Worm (Caenorhabditis elegans) whole organism, L4 larva: ENCODE results near the gene jun-1.

Source experiments
- F26F4.8 ChIP-seq: fragments of 200-800 bp; sonication (Bioruptor generic); conservative IDR thresholded peaks from 2 replicates; pipeline ENCODE4 v1.3.6; 2022; ENCODE audit warnings: missing genetic modification characterization, missing compliant biosample characterization
- Y5F2A.4 ChIP-seq: fragments of 200-800 bp; sonication (Bioruptor generic); optimal IDR thresholded peaks from 2 replicates; lab custom pipeline; 2018; ENCODE audit warnings: mild to moderate bottlenecking, missing genetic modification characterization, missing compliant biosample characterization
- Y75B8A.6 ChIP-seq: fragments of 200-800 bp; sonication (Bioruptor generic); IDR thresholded peaks from 2 replicates; pipeline ENCODE4 v1.3.6; 2022; ENCODE audit warnings: missing genetic modification reagents, missing genetic modification characterization, missing compliant biosample characterization
- ZK546.5 ChIP-seq, 2 experiments: sonication (generic microtip); optimal IDR thresholded peaks; 2 replicates each; lab custom pipeline; 2017; ENCODE audit warnings: missing biosample characterization in 2 of 2, missing genetic modification characterization in 2 of 2
- ceh-20 ChIP-seq: fragments of 200-800 bp; sonication (Bioruptor generic); IDR thresholded peaks from 2 replicates; pipeline ENCODE4 v1.3.6; 2022; ENCODE audit warnings: missing genetic modification reagents, missing genetic modification characterization, missing compliant biosample characterization
- ceh-28 ChIP-seq: fragments of 150-350 bp; optimal IDR thresholded peaks from 2 replicates; lab custom pipeline; 2014; ENCODE audit warnings: missing biosample characterization, missing genetic modification reagents, missing genetic modification characterization
- ceh-44 ChIP-seq: fragments of 200-800 bp; sonication (Bioruptor generic); IDR thresholded peaks from 2 replicates; pipeline ENCODE4 v1.3.6; 2022; ENCODE audit warnings: missing genetic modification reagents, missing genetic modification characterization, missing compliant biosample characterization
- cey-2 ChIP-seq: sonication (generic microtip); optimal IDR thresholded peaks from 3 replicates; lab custom pipeline; 2017; ENCODE audit warnings: missing genetic modification characterization, mild to moderate bottlenecking, missing compliant biosample characterization, antibody characterized with exemption, borderline replicate concordance; ENCODE audit not compliant: insufficient read depth
- ctbp-1 ChIP-seq: fragments of 200-800 bp; sonication (Bioruptor generic); IDR thresholded peaks from 2 replicates; pipeline ENCODE4 v1.3.6; 2022; ENCODE audit warnings: missing genetic modification reagents, missing genetic modification characterization, missing compliant biosample characterization
- daf-16 ChIP-seq, 3 experiments: sonication (generic microtip); optimal IDR thresholded peaks; 2 replicates each; lab custom pipeline; 2016 to 2017; ENCODE audit warnings: missing genetic modification characterization in 3 of 3, missing genetic modification reagents in 3 of 3, mild to moderate bottlenecking in 2 of 3, missing compliant biosample characterization in 2 of 3, missing biosample characterization in 1 of 3, moderate library complexity in 1 of 3
- dpl-1 ChIP-seq: fragments of 150-350 bp; optimal IDR thresholded peaks from 2 replicates; lab custom pipeline; 2014; ENCODE audit warnings: missing biosample characterization, missing genetic modification reagents, missing genetic modification characterization
- fkh-10 ChIP-seq: fragments of 150-350 bp; optimal IDR thresholded peaks from 2 replicates; lab custom pipeline; 2014; ENCODE audit warnings: missing biosample characterization, missing genetic modification reagents, missing genetic modification characterization
- hlh-30 ChIP-seq: sonication (generic microtip); optimal IDR thresholded peaks from 2 replicates; lab custom pipeline; 2017; ENCODE audit warnings: antibody characterized with exemption, mild to moderate bottlenecking, missing genetic modification characterization, missing compliant biosample characterization; ENCODE audit not compliant: insufficient read depth
- hmg-1.1 ChIP-seq: fragments of 200-800 bp; sonication (Bioruptor generic); IDR thresholded peaks from 2 replicates; pipeline ENCODE4 v1.3.6; 2022; ENCODE audit warnings: missing genetic modification reagents, missing genetic modification characterization, missing compliant biosample characterization
- jun-1 ChIP-seq: fragments of 150-350 bp; optimal IDR thresholded peaks from 2 replicates; lab custom pipeline; 2014; ENCODE audit warnings: missing biosample characterization, missing genetic modification reagents, missing genetic modification characterization
- lin-1 ChIP-seq: fragments of 200-800 bp; sonication (Bioruptor generic); IDR thresholded peaks from 2 replicates; pipeline ENCODE4 v1.3.6; 2022; ENCODE audit warnings: missing genetic modification reagents, missing genetic modification characterization, missing compliant biosample characterization
- lin-13 ChIP-seq: fragments of 150-350 bp; optimal IDR thresholded peaks from 2 replicates; lab custom pipeline; 2014; ENCODE audit warnings: missing biosample characterization, missing genetic modification reagents, missing genetic modification characterization
- lin-38 ChIP-seq: fragments of 200-800 bp; sonication (Bioruptor generic); IDR thresholded peaks from 2 replicates; pipeline ENCODE4 v1.3.6; 2022; ENCODE audit warnings: missing genetic modification reagents, missing genetic modification characterization, missing compliant biosample characterization
- lsy-2 ChIP-seq, 2 experiments: fragments of 150-350 bp in 1 of 2; sonication (generic microtip) in 1 of 2; optimal IDR thresholded peaks; 2 replicates each; lab custom pipeline; 2014 to 2017; ENCODE audit warnings: missing biosample characterization in 2 of 2, missing genetic modification characterization in 2 of 2
- mdl-1 ChIP-seq, 2 experiments: fragments of 150-350 bp in 1 of 2; sonication (generic microtip) in 1 of 2; optimal IDR thresholded peaks; 2 replicates each; lab custom pipeline; 2014 to 2017; ENCODE audit warnings: missing biosample characterization in 2 of 2, missing genetic modification characterization in 2 of 2
- mdt-29 ChIP-seq: fragments of 200-800 bp; sonication (Bioruptor generic); IDR thresholded peaks from 2 replicates; pipeline ENCODE4 v1.3.6; 2022; ENCODE audit warnings: missing genetic modification reagents, missing genetic modification characterization, missing compliant biosample characterization
- mep-1 ChIP-seq: fragments of 150-350 bp; sonication (generic microtip); optimal IDR thresholded peaks from 3 replicates; lab custom pipeline; 2014; ENCODE audit warnings: missing biosample characterization, missing genetic modification characterization
- mxl-3 ChIP-seq: fragments of 200-800 bp; sonication (Bioruptor generic); optimal IDR thresholded peaks from 2 replicates; lab custom pipeline; 2018; ENCODE audit warnings: mild to moderate bottlenecking, missing genetic modification characterization, missing compliant biosample characterization
- nhr-111 ChIP-seq: fragments of 200-800 bp; sonication (Bioruptor generic); optimal IDR thresholded peaks from 2 replicates; lab custom pipeline; 2018; ENCODE audit warnings: mild to moderate bottlenecking, missing genetic modification characterization, missing compliant biosample characterization
- nhr-28 ChIP-seq: fragments of 150-350 bp; optimal IDR thresholded peaks from 2 replicates; lab custom pipeline; 2014; ENCODE audit warnings: missing biosample characterization, missing genetic modification characterization
- nhr-41 ChIP-seq: fragments of 200-800 bp; sonication (Bioruptor generic); IDR thresholded peaks from 2 replicates; pipeline ENCODE4 v1.3.6; 2022; ENCODE audit warnings: missing genetic modification reagents, missing genetic modification characterization, missing compliant biosample characterization
- nhr-48 ChIP-seq: sonication (generic microtip); optimal IDR thresholded peaks from 2 replicates; lab custom pipeline; 2016; ENCODE audit warnings: mild to moderate bottlenecking, missing genetic modification characterization, missing compliant biosample characterization
- nhr-6 ChIP-seq: fragments of 150-350 bp; optimal IDR thresholded peaks from 2 replicates; lab custom pipeline; 2014; ENCODE audit warnings: missing biosample characterization, missing genetic modification characterization
- pha-4 ChIP-seq, 2 experiments: fragments of 150-350 bp in 1 of 2; fragments of 200-800 bp in 1 of 2; sonication (Bioruptor generic) in 1 of 2; IDR thresholded peaks in 1 of 2; optimal IDR thresholded peaks in 1 of 2; 2 replicates each; pipeline versions ENCODE4 v1.3.6 to Lab custom; 2014 to 2022; ENCODE audit warnings: missing genetic modification characterization in 2 of 2, missing genetic modification reagents in 2 of 2, missing biosample characterization in 1 of 2, missing compliant biosample characterization in 1 of 2
- rbr-2 ChIP-seq: sonication (generic microtip); optimal IDR thresholded peaks from 2 replicates; lab custom pipeline; 2016; ENCODE audit warnings: missing genotype, missing genetic modification characterization, missing compliant biosample characterization
- snpc-4 ChIP-seq: fragments of 150-350 bp; optimal IDR thresholded peaks from 2 replicates; lab custom pipeline; 2014; ENCODE audit warnings: missing biosample characterization, missing genetic modification characterization
- spr-1 ChIP-seq: sonication (generic microtip); optimal IDR thresholded peaks from 2 replicates; lab custom pipeline; 2016; ENCODE audit warnings: mild to moderate bottlenecking, missing genetic modification characterization, missing compliant biosample characterization
- spr-3 ChIP-seq: fragments of 200-800 bp; sonication (Bioruptor generic); optimal IDR thresholded peaks from 2 replicates; lab custom pipeline; 2018; ENCODE audit warnings: mild to moderate bottlenecking, missing genetic modification characterization, missing compliant biosample characterization
- unc-62 ChIP-seq, 3 experiments: fragments of 150-350 bp in 1 of 3; sonication (generic microtip); optimal IDR thresholded peaks in 2 of 3; peaks in 1 of 3; 1 replicate in 1 of 3; 2 replicates in 2 of 3; lab custom pipeline; 2014 to 2017; ENCODE audit warnings: missing biosample characterization in 3 of 3, missing genetic modification characterization in 3 of 3, missing genetic modification reagents in 3 of 3, missing genotype in 1 of 3
- vab-7 ChIP-seq: fragments of 200-800 bp; sonication (Bioruptor generic); IDR thresholded peaks from 2 replicates; pipeline ENCODE4 v1.3.6; 2022; ENCODE audit warnings: missing genetic modification reagents, missing genetic modification characterization, missing compliant biosample characterization
- zfp-3 ChIP-seq: fragments of 200-800 bp; sonication (Bioruptor generic); conservative IDR thresholded peaks from 2 replicates; pipeline ENCODE4 v1.3.6; 2022; ENCODE audit warnings: missing genetic modification reagents, missing genetic modification characterization, missing compliant biosample characterization

Gene jun-1

DNA sequence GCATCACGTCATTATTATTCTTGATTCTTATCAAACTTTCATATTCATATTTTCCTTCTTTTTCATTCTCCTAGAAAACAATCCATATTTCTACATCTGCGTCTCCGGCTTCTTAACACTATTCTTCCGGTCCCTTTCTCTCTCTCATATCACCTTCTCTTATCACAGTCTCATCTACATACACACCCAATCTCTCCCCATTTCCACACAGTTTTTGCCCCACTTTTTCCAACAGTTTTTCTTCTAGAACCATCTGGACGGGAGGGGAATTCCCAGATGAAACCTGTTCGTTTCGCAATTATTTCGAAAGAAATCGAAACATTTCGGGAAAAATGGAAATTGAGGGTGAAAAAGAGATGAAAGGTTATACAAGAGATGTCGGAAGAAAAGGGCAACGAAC is 15.2 kb downstream of the jun-1 start (continued):
- peak; percentile 47 for TF ChIP-seq hlh-30 (tag; lab: Kevin White, UChicago)
- 0 out of 2 replicates have a peak, but pooled peaks have one; percentile 19 for TF ChIP-seq ctbp-1 (GFP tag; lab: Robert Waterston, UW)
- TF ChIP-seq mdl-1 (tag; optimal IDR thresholded peaks at IDR 0.05; lab: Kevin White, UChicago), result peak; percentile 21 to 36
- peak; percentile 86 for TF ChIP-seq nhr-28 (tag; lab: Kevin White, UChicago)
- TF ChIP-seq dpl-1 (GFP tag; lab: Kevin White, UChicago), result peak; percentile 42
- peak; percentile 27 for TF ChIP-seq rbr-2 (tag; lab: Kevin White, UChicago)
- 0 out of 2 replicates have a peak, but pooled peaks have one; percentile 13 for TF ChIP-seq Y75B8A.6 (GFP tag; lab: Robert Waterston, UW)
- TF ChIP-seq spr-1, result peak; percentile 32
- no peak for TF ChIP-seq ceh-20 (GFP tag; lab: Robert Waterston, UW)
- TF ChIP-seq zfp-3, result peak; percentile 67
- peak; percentile 79 for TF ChIP-seq nhr-48 (tag; lab: Kevin White, UChicago)
- TF ChIP-seq mdt-29 (GFP tag; lab: Robert Waterston, UW), result peak; percentile 83
- TF ChIP-seq ceh-44 (GFP tag; lab: Robert Waterston, UW), result no peak
- peak; percentile 40 for TF ChIP-seq mep-1
- 0 out of 2 replicates have a peak, but pooled peaks have one; percentile 6 for TF ChIP-seq nhr-41 (GFP tag; lab: Robert Waterston, UW)
- TF ChIP-seq unc-62 (GFP tag; optimal IDR thresholded peaks at IDR 0.05 in 1 of 2; lab: Kevin White, UChicago), result peak in 1 of 2 experiments; percentile 45
- TF ChIP-seq unc-62 (tag; optimal IDR thresholded peaks at IDR 0.05; lab: Kevin White, UChicago), result no peak
- TF ChIP-seq daf-16 (GFP tag; optimal IDR thresholded peaks at IDR 0.05; lab: Kevin White, UChicago), result no peak
- peak; percentile 85 for TF ChIP-seq daf-16 (tag; optimal IDR thresholded peaks at IDR 0.05; lab: Kevin White, UChicago)
- TF ChIP-seq cey-2, result peak; percentile 65
- TF ChIP-seq, all 104 proteins: peak for 40

DNA sequence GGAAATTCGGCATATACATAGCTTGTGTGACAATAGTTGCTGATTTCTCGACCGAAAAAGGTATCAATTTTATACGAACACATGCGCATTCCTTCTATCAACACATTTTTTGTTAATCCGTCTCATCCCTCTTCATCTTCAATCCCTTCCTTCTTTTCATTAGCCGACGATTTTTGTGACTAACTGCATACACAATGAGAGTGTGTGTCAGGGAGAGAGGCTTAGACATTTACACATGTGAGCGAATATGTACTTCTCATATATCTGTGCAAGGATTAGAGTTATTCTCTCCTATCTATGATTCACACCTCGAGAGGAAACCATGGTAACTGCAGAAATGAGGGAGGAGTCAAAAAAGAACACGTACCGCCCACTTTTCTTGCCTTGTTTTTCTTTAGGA is 17.4 kb downstream of the jun-1 start:
- no peak for TF ChIP-seq lin-38 (GFP tag; lab: Robert Waterston, UW)
- no peak for TF ChIP-seq lin-13 (GFP tag; lab: Kevin White, UChicago)
- peak; percentile 11 for TF ChIP-seq mxl-3 (GFP tag; lab: Kevin White, UChicago)
- TF ChIP-seq snpc-4 (tag; lab: Kevin White, UChicago), result no peak
- no peak for TF ChIP-seq pha-4 (GFP tag; IDR thresholded peaks at IDR 0.05; lab: Robert Waterston, UW)
- TF ChIP-seq pha-4 (tag; optimal IDR thresholded peaks at IDR 0.05; lab: Kevin White, UChicago), result no peak
- no peak for TF ChIP-seq vab-7 (GFP tag; lab: Robert Waterston, UW)
- TF ChIP-seq spr-3, result no peak
- peak in 1 of 2 experiments; percentile 3 for TF ChIP-seq lsy-2 (tag; optimal IDR thresholded peaks at IDR 0.05; lab: Kevin White, UChicago)

- TF ChIP-seq jun-1 (peak; percentile 75), nhr-6 (no peak)
- TF ChIP-seq, all 104 proteins: peak for 1
Observed at ce11 chrII:9131363-9131762, 18.4 kb downstream of the jun-1 start, which contains the start of gene C16D2.1. C16D2.1 (plus strand) TSS chrII:9131663.

DNA sequence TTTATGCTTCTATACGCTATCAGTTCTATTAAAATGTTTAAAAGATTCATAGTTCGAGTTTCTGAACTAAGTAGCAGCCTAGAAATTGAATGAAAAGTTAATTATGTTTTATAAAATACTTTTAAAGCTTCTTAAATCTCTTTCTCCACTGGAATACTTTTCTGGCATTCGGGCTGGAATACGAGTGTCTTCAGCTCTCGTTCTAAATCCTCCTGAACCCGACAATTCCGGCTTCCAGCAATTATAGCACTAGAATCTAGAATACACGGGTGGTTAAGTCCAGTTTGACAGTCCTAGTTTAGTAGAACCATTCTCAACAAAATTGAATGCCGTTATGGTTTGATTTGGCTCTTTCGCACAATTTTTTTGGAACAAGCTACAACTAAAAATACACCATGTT is 19.4 kb downstream of the jun-1 start:
- TF ChIP-seq mdt-29 (GFP tag; lab: Robert Waterston, UW) (no peak), mep-1 (peak; percentile 48), Y5F2A.4 (peak; percentile 18), jun-1 (peak; percentile 92)
- TF ChIP-seq, all 104 proteins: peak for 3

DNA sequence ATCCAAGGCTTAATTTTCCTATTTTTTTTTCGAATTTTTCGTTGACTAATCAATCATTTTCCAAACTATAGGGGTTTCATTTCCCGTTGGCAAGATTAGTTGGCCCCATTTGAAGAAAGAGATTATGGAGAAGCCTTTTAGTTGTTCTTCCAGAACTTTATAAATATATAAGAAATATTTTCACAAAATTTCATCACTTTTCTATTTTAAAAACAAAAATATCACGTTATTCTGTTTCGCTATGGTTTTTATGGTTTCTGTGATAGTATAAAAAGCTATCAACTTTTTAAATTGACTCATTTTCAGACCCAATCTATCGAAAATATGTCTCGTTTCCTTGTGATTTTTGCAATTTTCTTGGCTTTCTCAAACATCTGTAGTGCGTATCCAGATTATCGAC is 22.9 kb downstream of the jun-1 start, which contains the start of gene nlp-78:
TSS of gene nlp-78 (plus strand) at position 301 of the 400 bp plus-strand sequence.
- TF ChIP-seq daf-16 (GFP tag; optimal IDR thresholded peaks at IDR 0.05; lab: Kevin White, UChicago) (no peak), daf-16 (tag; optimal IDR thresholded peaks at IDR 0.05; lab: Kevin White, UChicago) (no peak), lin-1 (GFP tag; lab: Robert Waterston, UW) (no peak), ZK546.5 (tag; optimal IDR thresholded peaks at IDR 0.05; lab: Kevin White, UChicago) (no peak), ceh-20 (GFP tag; lab: Robert Waterston, UW) (no peak), hmg-1.1 (GFP tag; lab: Robert Waterston, UW) (no peak), fkh-10 (GFP tag; lab: Kevin White, UChicago) (no peak), ceh-28 (tag; lab: Kevin White, UChicago) (no peak), F26F4.8 (GFP tag; lab: Robert Waterston, UW) (no peak), nhr-111 (no peak)
